Worm (Caenorhabditis elegans) whole organism, midembryonic: ENCODE data around the gene F35C11.7.

Experiments used
- T22C8.4 ChIP-seq: fragments of 200-800 bp; sonication (Bioruptor generic); IDR thresholded peaks from 2 replicates; pipeline ENCODE4 v1.3.6; 2022; ENCODE audit warnings: missing genetic modification characterization, missing compliant biosample characterization
- cog-1 ChIP-seq: sonication (generic microtip); optimal IDR thresholded peaks from 2 replicates; lab custom pipeline; 2016; ENCODE audit warnings: missing genetic modification characterization, missing compliant biosample characterization
- flt-1 ChIP-seq: fragments of 200-800 bp; sonication (Bioruptor generic); IDR thresholded peaks from 2 replicates; pipeline ENCODE4 v1.3.6; 2022; ENCODE audit warnings: missing genetic modification characterization, missing compliant biosample characterization
- klf-2 ChIP-seq: fragments of 200-800 bp; sonication (Bioruptor generic); conservative IDR thresholded peaks from 2 replicates; pipeline ENCODE4 v1.3.6; 2022; ENCODE audit warnings: missing genetic modification reagents, missing genetic modification characterization, missing compliant biosample characterization
- med-1 ChIP-seq: sonication (generic microtip); optimal IDR thresholded peaks from 2 replicates; lab custom pipeline; 2017; ENCODE audit warnings: missing genetic modification characterization, mild to moderate bottlenecking, missing compliant biosample characterization, antibody characterized with exemption, missing genetic modification reagents; ENCODE audit not compliant: insufficient read depth
- ref-1 ChIP-seq: fragments of 200-800 bp; sonication (Bioruptor generic); conservative IDR thresholded peaks from 2 replicates; pipeline ENCODE4 v1.3.6; 2022; ENCODE audit warnings: missing genetic modification reagents, missing genetic modification characterization, missing compliant biosample characterization
- tab-1 ChIP-seq: fragments of 200-800 bp; sonication (Bioruptor generic); IDR thresholded peaks from 2 replicates; pipeline ENCODE4 v1.3.6; 2022; ENCODE audit warnings: missing genetic modification characterization, missing compliant biosample characterization
- ztf-23 ChIP-seq: fragments of 200-800 bp; sonication (Bioruptor generic); IDR thresholded peaks from 2 replicates; pipeline ENCODE4 v1.3.6; 2022; ENCODE audit warnings: missing genetic modification reagents, missing genetic modification characterization, missing compliant biosample characterization
- ztf-29 ChIP-seq: fragments of 200-800 bp; sonication (Bioruptor generic); IDR thresholded peaks from 2 replicates; pipeline ENCODE4 v1.3.6; 2022; ENCODE audit warnings: missing genetic modification reagents, missing genetic modification characterization, missing compliant biosample characterization

ce11 chrII:8216433-8216832, 39.7 kb upstream of the F35C11.7 start, which contains the start of gene M110.3:
- TF ChIP-seq med-1 (GFP tag; lab: Kevin White, UChicago): no peak
- no peak for TF ChIP-seq tab-1
- TF ChIP-seq flt-1 (GFP tag; lab: Robert Waterston, UW): no peak
- TF ChIP-seq T22C8.4: peak; percentile 63; the same call in 1 of the 2 replicates
- no peak for TF ChIP-seq cog-1 (tag; lab: Kevin White, UChicago)
- no peak for TF ChIP-seq klf-2 (GFP tag; lab: Robert Waterston, UW)
- no peak for TF ChIP-seq ztf-29 (GFP tag; lab: Robert Waterston, UW)
- TF ChIP-seq ref-1 (GFP tag; lab: Robert Waterston, UW): no peak
- no peak for TF ChIP-seq ztf-23 (GFP tag; lab: Robert Waterston, UW)
